Worm (Caenorhabditis elegans) whole organism, L4 larva: Measurements from ENCODE around the gene pes-9.

Experiments used
- F44E2.7 ChIP-seq: fragments of 200-800 bp; sonication (Bioruptor generic); IDR thresholded peaks from 2 replicates; pipeline ENCODE4 v2.1.2; 2022; ENCODE audit warnings: missing genetic modification characterization, missing compliant biosample characterization
- Y5F2A.4 ChIP-seq: fragments of 200-800 bp; sonication (Bioruptor generic); optimal IDR thresholded peaks from 2 replicates; lab custom pipeline; 2018; ENCODE audit warnings: mild to moderate bottlenecking, missing genetic modification characterization, missing compliant biosample characterization
- ceh-62 ChIP-seq: sonication (generic microtip); optimal IDR thresholded peaks from 2 replicates; lab custom pipeline; 2017; ENCODE audit warnings: missing biosample characterization, missing genetic modification characterization
- daf-8 ChIP-seq: fragments of 200-800 bp; sonication (Bioruptor generic); IDR thresholded peaks from 2 replicates; pipeline ENCODE4 v1.3.6; 2022; ENCODE audit warnings: missing genetic modification characterization, missing compliant biosample characterization
- egl-27 ChIP-seq: sonication (generic microtip); optimal IDR thresholded peaks from 3 replicates; lab custom pipeline; 2017; ENCODE audit warnings: missing biosample characterization, missing genetic modification reagents, missing genetic modification characterization
- fkh-10 ChIP-seq: fragments of 150-350 bp; optimal IDR thresholded peaks from 2 replicates; lab custom pipeline; 2014; ENCODE audit warnings: missing biosample characterization, missing genetic modification reagents, missing genetic modification characterization
- fos-1 ChIP-seq: fragments of 150-350 bp; optimal IDR thresholded peaks from 2 replicates; lab custom pipeline; 2014; ENCODE audit warnings: missing biosample characterization, missing genetic modification characterization
- nhr-102 ChIP-seq: sonication (generic microtip); optimal IDR thresholded peaks from 2 replicates; lab custom pipeline; 2016; ENCODE audit warnings: mild to moderate bottlenecking, missing genetic modification characterization, moderate library complexity, missing compliant biosample characterization
- nhr-11 ChIP-seq: fragments of 150-350 bp; optimal IDR thresholded peaks from 2 replicates; lab custom pipeline; 2014; ENCODE audit warnings: missing biosample characterization, missing genetic modification characterization
- pqm-1 ChIP-seq: sonication (generic microtip); optimal IDR thresholded peaks from 2 replicates; lab custom pipeline; 2017; ENCODE audit warnings: missing biosample characterization, missing genetic modification characterization
- saeg-2 ChIP-seq: fragments of 200-800 bp; sonication (Bioruptor generic); IDR thresholded peaks from 2 replicates; pipeline ENCODE4 v1.3.6; 2022; ENCODE audit warnings: missing genetic modification reagents, missing genetic modification characterization, missing compliant biosample characterization
- skn-1 ChIP-seq: fragments of 150-350 bp; optimal IDR thresholded peaks from 2 replicates; lab custom pipeline; 2014; ENCODE audit warnings: missing biosample characterization, missing genetic modification characterization

ce11 chrV:14612168-14612567 lies 15.3 kb upstream of the pes-9 start, which contains the start of the genes R11H6.5 and ccnk-1:
- TF ChIP-seq nhr-11, result no peak
- no peak for TF ChIP-seq skn-1 (tag; lab: Kevin White, UChicago)
- TF ChIP-seq fkh-10 (GFP tag; lab: Kevin White, UChicago), result no peak
- no peak for TF ChIP-seq daf-8 (GFP tag; lab: Robert Waterston, UW)
- TF ChIP-seq saeg-2 (GFP tag; lab: Robert Waterston, UW), result no peak
- TF ChIP-seq Y5F2A.4 (GFP tag; lab: Kevin White, UChicago), result no peak
- TF ChIP-seq pqm-1 (tag; lab: Kevin White, UChicago), result no peak
- TF ChIP-seq egl-27 (tag; lab: Kevin White, UChicago), result no peak
- TF ChIP-seq ceh-62 (tag; lab: Kevin White, UChicago), result no peak
- no peak for TF ChIP-seq fos-1 (tag; lab: Kevin White, UChicago)
- TF ChIP-seq F44E2.7 (GFP tag; lab: Robert Waterston, UW), result no peak
- no peak for TF ChIP-seq nhr-102 (tag; lab: Kevin White, UChicago)
